Fruit fly (Drosophila melanogaster) whole organism, embryonic: ENCODE results near the gene Polr2D.

Experiments
- Bgb ChIP-seq: fragments of 200-800 bp; sonication (Bioruptor generic); IDR thresholded peaks from 2 replicates; pipeline ENCODE4 v1.3.6; 2022; ENCODE audit warnings: missing biosample characterization, missing genetic modification characterization; ENCODE audit not compliant: partially characterized antibody
- CG17359 ChIP-seq: fragments of 200-800 bp; sonication (Bioruptor generic); optimal IDR thresholded peaks from 3 replicates; lab custom pipeline; 2018; ENCODE audit warnings: missing biosample characterization, mild to moderate bottlenecking, missing genetic modification characterization, moderate library complexity
- CG2120 ChIP-seq: fragments of 200-800 bp; sonication (Bioruptor generic); optimal IDR thresholded peaks from 3 replicates; lab custom pipeline; 2016; ENCODE audit warnings: missing biosample characterization, missing genetic modification characterization
- CG33557 ChIP-seq: fragments of 200-800 bp; sonication (Bioruptor generic); optimal IDR thresholded peaks from 2 replicates; lab custom pipeline; 2019; ENCODE audit warnings: missing biosample characterization, mild to moderate bottlenecking, missing genetic modification characterization, moderate library complexity
- CG3995 ChIP-seq: fragments of 200-800 bp; sonication (Bioruptor generic); optimal IDR thresholded peaks from 3 replicates; lab custom pipeline; 2016; ENCODE audit warnings: missing biosample characterization, missing genetic modification characterization
- CG6683 ChIP-seq: fragments of 200-800 bp; sonication (Bioruptor generic); optimal IDR thresholded peaks from 2 replicates; lab custom pipeline; 2017; ENCODE audit warnings: missing biosample characterization, mild to moderate bottlenecking, missing genetic modification characterization, missing genetic modification reagents
- CG9817 ChIP-seq: fragments of 200-800 bp; sonication (Bioruptor generic); optimal IDR thresholded peaks from 2 replicates; lab custom pipeline; 2018; ENCODE audit warnings: missing biosample characterization, mild to moderate bottlenecking, missing genetic modification characterization, moderate library complexity
- CHES-1-like ChIP-seq: fragments of 200-800 bp; sonication (Bioruptor generic); optimal IDR thresholded peaks from 2 replicates; lab custom pipeline; 2016; ENCODE audit warnings: missing biosample characterization, missing genetic modification characterization
- D19B ChIP-seq: fragments of 200-800 bp; sonication (Bioruptor generic); optimal IDR thresholded peaks from 2 replicates; lab custom pipeline; 2017; ENCODE audit warnings: missing biosample characterization, mild to moderate bottlenecking, missing genetic modification characterization
- Doc3 ChIP-seq: fragments of 200-800 bp; sonication (Bioruptor generic); IDR thresholded peaks from 3 replicates; pipeline ENCODE4 v1.3.6; 2022; ENCODE audit warnings: missing biosample characterization, missing genetic modification characterization; ENCODE audit not compliant: partially characterized antibody
- Ets65A ChIP-seq: fragments of 200-800 bp; sonication (Bioruptor generic); peaks from one replicate; lab custom pipeline; 2016; ENCODE audit warnings: missing biosample characterization, missing genetic modification characterization
- HLHmδ ChIP-seq: fragments of 200-800 bp; sonication (Bioruptor generic); optimal IDR thresholded peaks from 2 replicates; lab custom pipeline; 2018; ENCODE audit warnings: missing biosample characterization, mild to moderate bottlenecking, missing genetic modification characterization, moderate library complexity
- MTF-1 ChIP-seq: fragments of 200-800 bp; sonication (Bioruptor generic); optimal IDR thresholded peaks from 2 replicates; lab custom pipeline; 2018; ENCODE audit warnings: missing biosample characterization, mild to moderate bottlenecking, missing genetic modification characterization, borderline replicate concordance
- Oaz ChIP-seq: fragments of 200-800 bp; sonication (Bioruptor generic); IDR thresholded peaks from 2 replicates; pipeline ENCODE4 v1.3.6; 2022; ENCODE audit warnings: missing biosample characterization, missing genetic modification characterization
- ase ChIP-seq: fragments of 200-800 bp; sonication (Bioruptor generic); IDR thresholded peaks from 3 replicates; pipeline ENCODE4 v1.3.6; 2022; ENCODE audit warnings: missing biosample characterization, missing genetic modification characterization
- ci ChIP-seq: fragments of 200-800 bp; sonication (Bioruptor generic); IDR thresholded peaks from 3 replicates; pipeline ENCODE4 v1.3.6; 2022; ENCODE audit warnings: missing biosample characterization, missing genetic modification characterization
- gce ChIP-seq: fragments of 200-800 bp; sonication (Bioruptor generic); IDR thresholded peaks from 3 replicates; pipeline ENCODE4 v1.3.6; 2022; ENCODE audit warnings: missing biosample characterization, missing genetic modification characterization
- gcm2 ChIP-seq: fragments of 200-800 bp; sonication (Bioruptor generic); optimal IDR thresholded peaks from 2 replicates; lab custom pipeline; 2016; ENCODE audit warnings: missing biosample characterization, missing genetic modification characterization
- kay ChIP-seq: fragments of 200-800 bp; sonication (Bioruptor generic); optimal IDR thresholded peaks from 2 replicates; lab custom pipeline; 2016; ENCODE audit warnings: missing biosample characterization, missing genetic modification characterization
- lbe ChIP-seq: fragments of 200-800 bp; sonication (Bioruptor generic); optimal IDR thresholded peaks from 2 replicates; lab custom pipeline; 2016; ENCODE audit warnings: missing biosample characterization, mild to moderate bottlenecking, missing genetic modification characterization
- nerfin-1 ChIP-seq: fragments of 200-800 bp; sonication (Bioruptor generic); optimal IDR thresholded peaks from 3 replicates; lab custom pipeline; 2019; ENCODE audit warnings: missing biosample characterization, mild to moderate bottlenecking, missing genetic modification characterization, moderate library complexity
- repo ChIP-seq: fragments of 200-800 bp; sonication (Bioruptor generic); optimal IDR thresholded peaks from 2 replicates; lab custom pipeline; 2016; ENCODE audit warnings: missing biosample characterization, missing genetic modification characterization
- shn ChIP-seq: fragments of 200-800 bp; sonication (Bioruptor generic); optimal IDR thresholded peaks from 3 replicates; lab custom pipeline; 2016; ENCODE audit warnings: missing biosample characterization, missing genetic modification characterization
- slbo ChIP-seq: fragments of 200-800 bp; sonication (Bioruptor generic); IDR thresholded peaks from 2 replicates; pipeline ENCODE4 v1.3.6; 2022; ENCODE audit warnings: missing biosample characterization, missing genetic modification characterization

Gene Polr2D

dm6 chr3R:18215300-18215699, 40.0 kb downstream of the Polr2D start (continued):
- no peak for TF ChIP-seq shn (GFP tag; lab: Kevin White, UChicago)
- TF ChIP-seq repo (GFP tag; lab: Kevin White, UChicago): no peak
- TF ChIP-seq Bgb: peak; percentile 81
- peak; percentile 19 for TF ChIP-seq CG17359 (tag; lab: Kevin White, UChicago)
- no peak for TF ChIP-seq gce (GFP tag; lab: Robert Waterston, UW)
- TF ChIP-seq CG6683 (GFP tag; lab: Kevin White, UChicago): no peak
- TF ChIP-seq nerfin-1: no peak
- TF ChIP-seq Doc3: peak; percentile 88
- no peak for TF ChIP-seq ase (GFP tag; lab: Robert Waterston, UW)
- TF ChIP-seq D19B (GFP tag; lab: Kevin White, UChicago): no peak
- no peak for TF ChIP-seq kay
- no peak for TF ChIP-seq Oaz (GFP tag; lab: Robert Waterston, UW)
- TF ChIP-seq MTF-1 (GFP tag; lab: Kevin White, UChicago): no peak
- peak; percentile 46; the same call in 1 of the 2 replicates for TF ChIP-seq slbo (GFP tag; lab: Robert Waterston, UW)
- no peak for TF ChIP-seq lbe
- TF ChIP-seq CHES-1-like (GFP tag; lab: Kevin White, UChicago): no peak
- no peak for TF ChIP-seq CG3995
- TF ChIP-seq HLHmδ (GFP tag; lab: Kevin White, UChicago): no peak
- no peak for TF ChIP-seq gcm2 (GFP tag; lab: Kevin White, UChicago)
- TF ChIP-seq CG2120 (GFP tag; lab: Kevin White, UChicago): peak; percentile 75
- TF ChIP-seq CG9817 (tag; lab: Kevin White, UChicago): peak; percentile 26
- no peak for TF ChIP-seq ci (GFP tag; lab: Robert Waterston, UW)

DNA sequence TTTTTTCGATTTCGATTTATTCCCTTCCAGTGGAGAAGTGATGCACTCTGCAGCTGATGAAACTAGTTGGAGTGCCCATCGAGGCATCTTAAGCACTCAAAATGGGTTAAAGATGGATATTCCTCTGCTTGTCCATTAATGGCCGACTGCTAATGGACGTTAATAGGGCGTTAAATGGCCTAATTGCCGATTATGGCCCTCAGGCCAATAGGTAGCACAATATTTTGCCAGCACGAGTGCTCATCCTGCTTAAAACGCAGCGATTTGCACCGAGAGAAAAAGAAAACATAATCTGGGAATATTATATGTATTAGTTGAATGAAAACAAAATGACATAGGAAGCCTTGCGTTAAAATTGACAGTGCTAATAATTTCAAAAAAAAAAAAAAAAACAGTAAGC, 46.8 kb downstream of the Polr2D start, which contains the start of gene CG44158:
TSS of gene CG44158 (plus strand) at position 301 of the 400 bp plus-strand sequence.
- TF ChIP-seq Ets65A (GFP tag; lab: Kevin White, UChicago) (peak; percentile 59), CG33557 (GFP tag; lab: Kevin White, UChicago) (no peak)
